Worm (Caenorhabditis elegans) whole organism, L4 larva: ENCODE results near the gene Y46G5A.15.
A peak's percentile ranks its signal among the peaks of the same experiment; 100 is the strongest.

Experiments
- D1046.2 ChIP-seq: fragments of 200-800 bp; sonication (Bioruptor generic); IDR thresholded peaks from 2 replicates; pipeline ENCODE4 v1.3.6; 2022; ENCODE audit warnings: missing genetic modification characterization, missing compliant biosample characterization
- F49E8.2 ChIP-seq: sonication (generic microtip); optimal IDR thresholded peaks from 2 replicates; lab custom pipeline; 2016; ENCODE audit warnings: missing compliant biosample characterization, mild to moderate bottlenecking, missing genetic modification characterization, borderline replicate concordance
- R02D3.7 ChIP-seq: fragments of 150-350 bp; sonication (generic microtip); optimal IDR thresholded peaks from 3 replicates; lab custom pipeline; 2014; ENCODE audit warnings: missing biosample characterization, missing genetic modification characterization
- Y105C5A.15 ChIP-seq: fragments of 200-800 bp; sonication (Bioruptor generic); IDR thresholded peaks from 2 replicates; pipeline ENCODE4 v1.3.6; 2022; ENCODE audit warnings: missing genetic modification characterization, missing compliant biosample characterization
- Y48G9A.11 ChIP-seq: fragments of 200-800 bp; sonication (Bioruptor generic); IDR thresholded peaks from 2 replicates; pipeline ENCODE4 v1.3.6; 2022; ENCODE audit warnings: missing genetic modification reagents, missing genetic modification characterization, missing compliant biosample characterization
- aha-1 ChIP-seq: fragments of 150-350 bp; peaks from one replicate; lab custom pipeline; 2014; ENCODE audit warnings: missing biosample characterization, missing genetic modification characterization
- aly-2 ChIP-seq: sonication (generic microtip); optimal IDR thresholded peaks from 2 replicates; lab custom pipeline; 2018; ENCODE audit warnings: missing biosample characterization, missing genetic modification characterization
- ama-1 ChIP-seq: fragments of 150-350 bp; optimal IDR thresholded peaks from 2 replicates; lab custom pipeline; 2014; ENCODE audit warnings: inconsistent platforms, mixed read lengths
- ceh-44 ChIP-seq: fragments of 200-800 bp; sonication (Bioruptor generic); IDR thresholded peaks from 2 replicates; pipeline ENCODE4 v1.3.6; 2022; ENCODE audit warnings: missing genetic modification reagents, missing genetic modification characterization, missing compliant biosample characterization
- ceh-62 ChIP-seq: sonication (generic microtip); optimal IDR thresholded peaks from 2 replicates; lab custom pipeline; 2017; ENCODE audit warnings: missing biosample characterization, missing genetic modification characterization
- ceh-82 ChIP-seq: sonication (generic microtip); optimal IDR thresholded peaks from 2 replicates; lab custom pipeline; 2017; ENCODE audit warnings: missing biosample characterization, missing genetic modification characterization
- daf-16 ChIP-seq, 3 experiments: sonication (generic microtip); optimal IDR thresholded peaks; 2 replicates each; lab custom pipeline; 2016 to 2017; ENCODE audit warnings: missing genetic modification characterization in 3 of 3, missing genetic modification reagents in 3 of 3, mild to moderate bottlenecking in 2 of 3, missing compliant biosample characterization in 2 of 3, missing biosample characterization in 1 of 3, moderate library complexity in 1 of 3
- daf-19 ChIP-seq: fragments of 200-800 bp; sonication (Bioruptor generic); conservative IDR thresholded peaks from 2 replicates; pipeline ENCODE4 v1.3.6; 2022; ENCODE audit warnings: missing genetic modification characterization, missing compliant biosample characterization
- egl-43 ChIP-seq: fragments of 200-800 bp; sonication (Bioruptor generic); IDR thresholded peaks from 2 replicates; pipeline ENCODE4 v1.3.6; 2022; ENCODE audit warnings: missing genetic modification reagents, missing genetic modification characterization, missing compliant biosample characterization
- hif-1 ChIP-seq, 2 experiments: sonication (generic microtip); optimal IDR thresholded peaks; 2 replicates each; lab custom pipeline; 2016 to 2017; ENCODE audit warnings: missing compliant biosample characterization in 2 of 2, missing genetic modification characterization in 2 of 2, missing genetic modification reagents in 2 of 2, missing genotype in 2 of 2, mild to moderate bottlenecking in 1 of 2
- hlh-11 ChIP-seq: fragments of 200-800 bp; sonication (Bioruptor generic); optimal IDR thresholded peaks from 2 replicates; lab custom pipeline; 2018; ENCODE audit warnings: mild to moderate bottlenecking, missing genetic modification characterization, missing compliant biosample characterization
- hlh-30 ChIP-seq: sonication (generic microtip); optimal IDR thresholded peaks from 2 replicates; lab custom pipeline; 2017; ENCODE audit warnings: antibody characterized with exemption, mild to moderate bottlenecking, missing genetic modification characterization, missing compliant biosample characterization; ENCODE audit not compliant: insufficient read depth
- lin-15B ChIP-seq: fragments of 150-350 bp; sonication (generic microtip); optimal IDR thresholded peaks from 3 replicates; lab custom pipeline; 2014; ENCODE audit warnings: missing biosample characterization, missing genetic modification characterization
- lin-38 ChIP-seq: fragments of 200-800 bp; sonication (Bioruptor generic); IDR thresholded peaks from 2 replicates; pipeline ENCODE4 v1.3.6; 2022; ENCODE audit warnings: missing genetic modification reagents, missing genetic modification characterization, missing compliant biosample characterization
- lsy-2 ChIP-seq, 2 experiments: fragments of 150-350 bp in 1 of 2; sonication (generic microtip) in 1 of 2; optimal IDR thresholded peaks; 2 replicates each; lab custom pipeline; 2014 to 2017; ENCODE audit warnings: missing biosample characterization in 2 of 2, missing genetic modification characterization in 2 of 2
- mdt-29 ChIP-seq: fragments of 200-800 bp; sonication (Bioruptor generic); IDR thresholded peaks from 2 replicates; pipeline ENCODE4 v1.3.6; 2022; ENCODE audit warnings: missing genetic modification reagents, missing genetic modification characterization, missing compliant biosample characterization
- nhr-11 ChIP-seq: fragments of 150-350 bp; optimal IDR thresholded peaks from 2 replicates; lab custom pipeline; 2014; ENCODE audit warnings: missing biosample characterization, missing genetic modification characterization
- nhr-6 ChIP-seq: fragments of 150-350 bp; optimal IDR thresholded peaks from 2 replicates; lab custom pipeline; 2014; ENCODE audit warnings: missing biosample characterization, missing genetic modification characterization
- php-3 ChIP-seq: fragments of 200-800 bp; sonication (Bioruptor generic); IDR thresholded peaks from 2 replicates; pipeline ENCODE4 v1.3.6; 2022; ENCODE audit warnings: missing genetic modification reagents, missing genetic modification characterization, missing compliant biosample characterization
- pqm-1 ChIP-seq: sonication (generic microtip); optimal IDR thresholded peaks from 2 replicates; lab custom pipeline; 2017; ENCODE audit warnings: missing biosample characterization, missing genetic modification characterization
- set-16 ChIP-seq: fragments of 200-800 bp; sonication (Bioruptor generic); IDR thresholded peaks from 2 replicates; pipeline ENCODE4 v1.3.6; 2022; ENCODE audit warnings: missing genetic modification reagents, missing genetic modification characterization, missing compliant biosample characterization
- skn-1 ChIP-seq: fragments of 150-350 bp; optimal IDR thresholded peaks from 2 replicates; lab custom pipeline; 2014; ENCODE audit warnings: missing biosample characterization, missing genetic modification characterization
- unc-130 ChIP-seq: sonication (generic microtip); optimal IDR thresholded peaks from 2 replicates; lab custom pipeline; 2016; ENCODE audit warnings: missing genetic modification reagents, missing genetic modification characterization, missing compliant biosample characterization
- unc-39 ChIP-seq: sonication (generic microtip); optimal IDR thresholded peaks from 2 replicates; lab custom pipeline; 2017; ENCODE audit warnings: missing biosample characterization, missing genetic modification characterization
- vab-7 ChIP-seq: fragments of 200-800 bp; sonication (Bioruptor generic); IDR thresholded peaks from 2 replicates; pipeline ENCODE4 v1.3.6; 2022; ENCODE audit warnings: missing genetic modification reagents, missing genetic modification characterization, missing compliant biosample characterization
- zfp-3 ChIP-seq: fragments of 200-800 bp; sonication (Bioruptor generic); conservative IDR thresholded peaks from 2 replicates; pipeline ENCODE4 v1.3.6; 2022; ENCODE audit warnings: missing genetic modification reagents, missing genetic modification characterization, missing compliant biosample characterization
- zip-2 ChIP-seq: fragments of 150-350 bp; optimal IDR thresholded peaks from 2 replicates; lab custom pipeline; 2014; ENCODE audit warnings: missing biosample characterization, missing genetic modification characterization

Y46G5A.15 gene

DNA sequence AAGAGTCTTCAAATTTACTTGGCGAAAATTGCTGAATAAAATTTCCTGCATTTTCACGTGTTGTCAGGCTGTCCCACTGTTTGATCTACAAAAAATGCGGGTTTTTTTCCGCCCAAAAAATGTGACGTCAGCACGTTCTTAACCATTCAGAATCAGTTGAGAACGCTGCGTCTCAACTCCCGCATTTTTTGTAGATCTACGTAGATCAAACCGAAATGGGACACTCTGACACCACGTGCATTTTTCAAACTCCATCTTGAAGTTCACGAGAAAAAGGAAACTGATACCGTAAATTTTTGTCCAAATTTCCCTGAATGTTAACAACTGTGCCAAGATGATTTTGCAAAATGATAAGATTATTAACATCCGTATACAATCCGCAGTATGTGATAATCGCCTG is 28.0 kb upstream of the Y46G5A.15 start:
- TF ChIP-seq nhr-6 (tag; lab: Kevin White, UChicago) (no peak), pqm-1 (tag; lab: Kevin White, UChicago) (no peak), ceh-62 (no peak), R02D3.7 (tag; lab: Kevin White, UChicago) (no peak), aha-1 (tag; lab: Kevin White, UChicago) (peak; percentile 95)

- no peak for TF ChIP-seq ama-1 (lab: Kevin White, UChicago)
- no peak for TF ChIP-seq daf-16 (GFP tag; optimal IDR thresholded peaks at IDR 0.05; lab: Kevin White, UChicago)
- peak; percentile 52 for TF ChIP-seq daf-16 (tag; optimal IDR thresholded peaks at IDR 0.05; lab: Kevin White, UChicago)
- TF ChIP-seq Y48G9A.11 (GFP tag; lab: Robert Waterston, UW), result no peak
- TF ChIP-seq vab-7 (GFP tag; lab: Robert Waterston, UW), result no peak
- no peak for TF ChIP-seq unc-39 (tag; lab: Kevin White, UChicago)
- peak; percentile 15 for TF ChIP-seq pqm-1 (tag; lab: Kevin White, UChicago)
Observed at ce11 chrII:12810709-12811108, 25.5 kb upstream of the Y46G5A.15 start, which contains the start of gene Y46G5A.20. Gene Y46G5A.20 (plus strand): TSS chrII:12811009.

- TF ChIP-seq Y105C5A.15 (GFP tag; lab: Robert Waterston, UW) (no peak), hif-1 (tag; optimal IDR thresholded peaks at IDR 0.05; lab: Kevin White, UChicago) (peak in 1 of 2 experiments; percentile 37), php-3 (GFP tag; lab: Robert Waterston, UW) (no peak), zip-2 (tag; lab: Kevin White, UChicago) (peak; percentile 87)
Observed at ce11 chrII:12809725-12810124, 24.5 kb upstream of the Y46G5A.15 start.

DNA sequence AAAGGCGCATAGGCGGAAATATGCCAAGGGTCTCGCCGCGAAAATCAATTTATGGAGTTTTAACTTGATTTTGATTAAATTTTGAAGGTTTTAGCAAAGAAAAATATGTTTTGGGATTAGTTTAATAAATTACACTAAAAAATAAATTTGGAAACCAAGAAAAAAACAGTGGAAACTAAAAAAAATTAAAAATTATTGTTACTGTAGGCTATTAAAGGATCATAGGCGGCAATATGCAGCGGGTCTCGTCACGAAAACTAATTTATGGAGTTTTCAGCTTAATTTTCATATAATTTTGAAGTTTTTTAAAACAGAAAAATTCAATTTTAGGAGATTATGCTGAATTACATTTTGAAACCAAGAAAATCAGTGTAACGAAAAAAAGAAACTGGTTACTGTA is 23.5 kb upstream of the Y46G5A.15 start:
- TF ChIP-seq ceh-82 (tag; lab: Kevin White, UChicago) (no peak), aly-2 (tag; lab: Kevin White, UChicago) (no peak), lin-38 (GFP tag; lab: Robert Waterston, UW) (peak; percentile 36; the same call in 1 of the 2 replicates), zfp-3 (GFP tag; lab: Robert Waterston, UW) (no peak), F49E8.2 (tag; lab: Kevin White, UChicago) (peak; percentile 68)

- TF ChIP-seq daf-19 (GFP tag; lab: Robert Waterston, UW) (no peak), skn-1 (tag; lab: Kevin White, UChicago) (no peak), pqm-1 (tag; lab: Kevin White, UChicago) (peak; percentile 48), set-16 (peak; percentile 60), egl-43 (GFP tag; lab: Robert Waterston, UW) (no peak), unc-130 (GFP tag; lab: Kevin White, UChicago) (no peak), ceh-44 (GFP tag; lab: Robert Waterston, UW) (no peak), lin-15B (tag; lab: Kevin White, UChicago) (no peak), lsy-2 (tag; optimal IDR thresholded peaks at IDR 0.05; lab: Kevin White, UChicago) (no peak), ceh-62 (no peak), nhr-11 (tag; lab: Kevin White, UChicago) (no peak), mdt-29 (GFP tag; lab: Robert Waterston, UW) (no peak), hlh-11 (tag; lab: Kevin White, UChicago) (peak; percentile 8), D1046.2 (no peak), hlh-30 (no peak)
Observed at ce11 chrII:12806602-12807182, 21.5 kb upstream of the Y46G5A.15 start, which contains the start of gene spds-1. Gene spds-1 (plus strand): TSS chrII:12806899.
